Worm (Caenorhabditis elegans) whole organism, L4 larva: Measurements from ENCODE around the gene lact-8.

Experiments
- R02D3.7 ChIP-seq: fragments of 150-350 bp; sonication (generic microtip); optimal IDR thresholded peaks from 3 replicates; lab custom pipeline; 2014; ENCODE audit warnings: missing biosample characterization, missing genetic modification characterization
- T20F7.1 ChIP-seq: fragments of 200-800 bp; sonication (Bioruptor generic); optimal IDR thresholded peaks from 2 replicates; lab custom pipeline; 2018; ENCODE audit warnings: mild to moderate bottlenecking, missing genetic modification characterization, missing compliant biosample characterization
- T26A8.4 ChIP-seq: fragments of 200-800 bp; sonication (Bioruptor generic); IDR thresholded peaks from 2 replicates; pipeline ENCODE4 v1.3.6; 2022; ENCODE audit warnings: missing genetic modification characterization, missing compliant biosample characterization
- Y5F2A.4 ChIP-seq: fragments of 200-800 bp; sonication (Bioruptor generic); optimal IDR thresholded peaks from 2 replicates; lab custom pipeline; 2018; ENCODE audit warnings: mild to moderate bottlenecking, missing genetic modification characterization, missing compliant biosample characterization
- aha-1 ChIP-seq: fragments of 150-350 bp; peaks from one replicate; lab custom pipeline; 2014; ENCODE audit warnings: missing biosample characterization, missing genetic modification characterization
- aly-2 ChIP-seq: sonication (generic microtip); optimal IDR thresholded peaks from 2 replicates; lab custom pipeline; 2018; ENCODE audit warnings: missing biosample characterization, missing genetic modification characterization
- ama-1 ChIP-seq: fragments of 150-350 bp; optimal IDR thresholded peaks from 2 replicates; lab custom pipeline; 2014; ENCODE audit warnings: inconsistent platforms, mixed read lengths
- arid-1 ChIP-seq: fragments of 200-800 bp; sonication (Bioruptor generic); conservative IDR thresholded peaks from 2 replicates; pipeline ENCODE4 v1.3.6; 2022; ENCODE audit warnings: missing genetic modification reagents, missing genetic modification characterization, missing compliant biosample characterization
- ceh-44 ChIP-seq: fragments of 200-800 bp; sonication (Bioruptor generic); IDR thresholded peaks from 2 replicates; pipeline ENCODE4 v1.3.6; 2022; ENCODE audit warnings: missing genetic modification reagents, missing genetic modification characterization, missing compliant biosample characterization
- ces-1 ChIP-seq: fragments of 150-350 bp; sonication (generic microtip); optimal IDR thresholded peaks from 4 replicates; lab custom pipeline; 2014; ENCODE audit warnings: missing biosample characterization, missing genetic modification reagents, missing genetic modification characterization
- cey-2 ChIP-seq: sonication (generic microtip); optimal IDR thresholded peaks from 3 replicates; lab custom pipeline; 2017; ENCODE audit warnings: missing genetic modification characterization, mild to moderate bottlenecking, missing compliant biosample characterization, antibody characterized with exemption, borderline replicate concordance; ENCODE audit not compliant: insufficient read depth
- ctbp-1 ChIP-seq: fragments of 200-800 bp; sonication (Bioruptor generic); IDR thresholded peaks from 2 replicates; pipeline ENCODE4 v1.3.6; 2022; ENCODE audit warnings: missing genetic modification reagents, missing genetic modification characterization, missing compliant biosample characterization
- daf-12 ChIP-seq: fragments of 150-350 bp; optimal IDR thresholded peaks from 2 replicates; lab custom pipeline; 2014; ENCODE audit warnings: missing biosample characterization, missing genetic modification reagents, missing genetic modification characterization
- daf-16 ChIP-seq, 3 experiments: sonication (generic microtip); optimal IDR thresholded peaks; 2 replicates each; lab custom pipeline; 2016 to 2017; ENCODE audit warnings: missing genetic modification characterization in 3 of 3, missing genetic modification reagents in 3 of 3, mild to moderate bottlenecking in 2 of 3, missing compliant biosample characterization in 2 of 3, missing biosample characterization in 1 of 3, moderate library complexity in 1 of 3
- dmd-6 ChIP-seq: fragments of 200-800 bp; sonication (Bioruptor generic); IDR thresholded peaks from 2 replicates; pipeline ENCODE4 v1.3.6; 2022; ENCODE audit warnings: missing genetic modification reagents, missing genetic modification characterization, missing compliant biosample characterization
- dmd-8 ChIP-seq: fragments of 200-800 bp; sonication (Bioruptor generic); IDR thresholded peaks from 2 replicates; pipeline ENCODE4 v1.3.6; 2022; ENCODE audit warnings: missing genetic modification characterization, missing compliant biosample characterization
- dmd-9 ChIP-seq: fragments of 200-800 bp; sonication (Bioruptor generic); IDR thresholded peaks from 2 replicates; pipeline ENCODE4 v1.3.6; 2022; ENCODE audit warnings: missing genetic modification reagents, missing genetic modification characterization, missing compliant biosample characterization
- egl-27 ChIP-seq: sonication (generic microtip); optimal IDR thresholded peaks from 3 replicates; lab custom pipeline; 2017; ENCODE audit warnings: missing biosample characterization, missing genetic modification reagents, missing genetic modification characterization
- hif-1 ChIP-seq, 2 experiments: sonication (generic microtip); optimal IDR thresholded peaks; 2 replicates each; lab custom pipeline; 2016 to 2017; ENCODE audit warnings: missing compliant biosample characterization in 2 of 2, missing genetic modification characterization in 2 of 2, missing genetic modification reagents in 2 of 2, missing genotype in 2 of 2, mild to moderate bottlenecking in 1 of 2
- hlh-11 ChIP-seq: fragments of 200-800 bp; sonication (Bioruptor generic); optimal IDR thresholded peaks from 2 replicates; lab custom pipeline; 2018; ENCODE audit warnings: mild to moderate bottlenecking, missing genetic modification characterization, missing compliant biosample characterization
- hmg-1.1 ChIP-seq: fragments of 200-800 bp; sonication (Bioruptor generic); IDR thresholded peaks from 2 replicates; pipeline ENCODE4 v1.3.6; 2022; ENCODE audit warnings: missing genetic modification reagents, missing genetic modification characterization, missing compliant biosample characterization
- lim-7 ChIP-seq: fragments of 200-800 bp; sonication (Bioruptor generic); IDR thresholded peaks from 2 replicates; pipeline ENCODE4 v1.3.6; 2022; ENCODE audit warnings: missing genetic modification characterization, missing compliant biosample characterization
- lin-1 ChIP-seq: fragments of 200-800 bp; sonication (Bioruptor generic); IDR thresholded peaks from 2 replicates; pipeline ENCODE4 v1.3.6; 2022; ENCODE audit warnings: missing genetic modification reagents, missing genetic modification characterization, missing compliant biosample characterization
- lin-13 ChIP-seq: fragments of 150-350 bp; optimal IDR thresholded peaks from 2 replicates; lab custom pipeline; 2014; ENCODE audit warnings: missing biosample characterization, missing genetic modification reagents, missing genetic modification characterization
- lin-39 ChIP-seq: fragments of 150-350 bp; optimal IDR thresholded peaks from 2 replicates; lab custom pipeline; 2014; ENCODE audit warnings: missing biosample characterization, missing genetic modification reagents, missing genetic modification characterization
- lsy-2 ChIP-seq, 2 experiments: fragments of 150-350 bp in 1 of 2; sonication (generic microtip) in 1 of 2; optimal IDR thresholded peaks; 2 replicates each; lab custom pipeline; 2014 to 2017; ENCODE audit warnings: missing biosample characterization in 2 of 2, missing genetic modification characterization in 2 of 2
- mes-2 ChIP-seq: sonication (generic microtip); optimal IDR thresholded peaks from 2 replicates; lab custom pipeline; 2016; ENCODE audit warnings: missing genotype, mild to moderate bottlenecking, missing genetic modification characterization, missing compliant biosample characterization; ENCODE audit not compliant: poor library complexity, severe bottlenecking
- nhr-10 ChIP-seq: fragments of 150-350 bp; optimal IDR thresholded peaks from 2 replicates; lab custom pipeline; 2014; ENCODE audit warnings: missing biosample characterization, missing genetic modification characterization
- nhr-11 ChIP-seq: fragments of 150-350 bp; optimal IDR thresholded peaks from 2 replicates; lab custom pipeline; 2014; ENCODE audit warnings: missing biosample characterization, missing genetic modification characterization
- nhr-28 ChIP-seq: fragments of 150-350 bp; optimal IDR thresholded peaks from 2 replicates; lab custom pipeline; 2014; ENCODE audit warnings: missing biosample characterization, missing genetic modification characterization
- nhr-42 ChIP-seq: fragments of 200-800 bp; sonication (Bioruptor generic); IDR thresholded peaks from 2 replicates; pipeline ENCODE4 v1.3.6; 2022; ENCODE audit warnings: missing genetic modification characterization, missing compliant biosample characterization
- nhr-76 ChIP-seq: fragments of 150-350 bp; optimal IDR thresholded peaks from 2 replicates; lab custom pipeline; 2014; ENCODE audit warnings: missing biosample characterization, missing genetic modification characterization
- nhr-77 ChIP-seq: fragments of 150-350 bp; optimal IDR thresholded peaks from 2 replicates; lab custom pipeline; 2014; ENCODE audit warnings: missing biosample characterization, missing genetic modification characterization
- pqm-1 ChIP-seq: sonication (generic microtip); optimal IDR thresholded peaks from 2 replicates; lab custom pipeline; 2017; ENCODE audit warnings: missing biosample characterization, missing genetic modification characterization
- sdz-12 ChIP-seq: fragments of 200-800 bp; sonication (Bioruptor generic); optimal IDR thresholded peaks from 2 replicates; lab custom pipeline; 2018; ENCODE audit warnings: mild to moderate bottlenecking, missing genetic modification characterization, missing compliant biosample characterization
- set-16 ChIP-seq: fragments of 200-800 bp; sonication (Bioruptor generic); IDR thresholded peaks from 2 replicates; pipeline ENCODE4 v1.3.6; 2022; ENCODE audit warnings: missing genetic modification reagents, missing genetic modification characterization, missing compliant biosample characterization
- snpc-4 ChIP-seq: fragments of 150-350 bp; optimal IDR thresholded peaks from 2 replicates; lab custom pipeline; 2014; ENCODE audit warnings: missing biosample characterization, missing genetic modification characterization
- spr-1 ChIP-seq: sonication (generic microtip); optimal IDR thresholded peaks from 2 replicates; lab custom pipeline; 2016; ENCODE audit warnings: mild to moderate bottlenecking, missing genetic modification characterization, missing compliant biosample characterization
- spr-3 ChIP-seq: fragments of 200-800 bp; sonication (Bioruptor generic); optimal IDR thresholded peaks from 2 replicates; lab custom pipeline; 2018; ENCODE audit warnings: mild to moderate bottlenecking, missing genetic modification characterization, missing compliant biosample characterization
- tag-97 ChIP-seq: fragments of 200-800 bp; sonication (Bioruptor generic); IDR thresholded peaks from 2 replicates; pipeline ENCODE4 v1.3.6; 2022; ENCODE audit warnings: missing genetic modification characterization, missing compliant biosample characterization
- unc-39 ChIP-seq: sonication (generic microtip); optimal IDR thresholded peaks from 2 replicates; lab custom pipeline; 2017; ENCODE audit warnings: missing biosample characterization, missing genetic modification characterization
- unc-62 ChIP-seq, 3 experiments: fragments of 150-350 bp in 1 of 3; sonication (generic microtip); optimal IDR thresholded peaks in 2 of 3; peaks in 1 of 3; 1 replicate in 1 of 3; 2 replicates in 2 of 3; lab custom pipeline; 2014 to 2017; ENCODE audit warnings: missing biosample characterization in 3 of 3, missing genetic modification characterization in 3 of 3, missing genetic modification reagents in 3 of 3, missing genotype in 1 of 3
- zfp-2 ChIP-seq: sonication (generic microtip); optimal IDR thresholded peaks from 2 replicates; lab custom pipeline; 2016; ENCODE audit warnings: mild to moderate bottlenecking, missing genetic modification characterization, missing compliant biosample characterization
- zip-2 ChIP-seq: fragments of 150-350 bp; optimal IDR thresholded peaks from 2 replicates; lab custom pipeline; 2014; ENCODE audit warnings: missing biosample characterization, missing genetic modification characterization
- ztf-7 ChIP-seq: fragments of 150-350 bp; optimal IDR thresholded peaks from 2 replicates; lab custom pipeline; 2014; ENCODE audit warnings: missing biosample characterization, missing genetic modification characterization

lact-8 gene

ce11 chrV:11082475-11082874 is 10.9 kb downstream of the lact-8 start (continued):
- TF ChIP-seq ctbp-1 (GFP tag; lab: Robert Waterston, UW) (no peak), unc-62 (GFP tag; optimal IDR thresholded peaks at IDR 0.05 in 1 of 2; lab: Kevin White, UChicago) (peak in 1 of 2 experiments; percentile 94), unc-62 (tag; optimal IDR thresholded peaks at IDR 0.05; lab: Kevin White, UChicago) (no peak), aly-2 (tag; lab: Kevin White, UChicago) (no peak), lsy-2 (tag; optimal IDR thresholded peaks at IDR 0.05; lab: Kevin White, UChicago) (peak; percentile 13 to 36), dmd-8 (GFP tag; lab: Robert Waterston, UW) (0 out of 2 replicates have a peak, but pooled peaks have one; percentile 9), dmd-9 (GFP tag; lab: Robert Waterston, UW) (peak; percentile 44; the same call in 1 of the 2 replicates), ces-1 (GFP tag; lab: Kevin White, UChicago) (no peak), lim-7 (GFP tag; lab: Robert Waterston, UW) (no peak), sdz-12 (GFP tag; lab: Kevin White, UChicago) (peak; percentile 21), nhr-11 (tag; lab: Kevin White, UChicago) (peak; percentile 73), cey-2 (no peak), lin-39 (tag; lab: Kevin White, UChicago) (no peak), T26A8.4 (GFP tag; lab: Robert Waterston, UW) (peak; percentile 58), spr-1 (tag; lab: Kevin White, UChicago) (no peak), lin-13 (GFP tag; lab: Kevin White, UChicago) (peak; percentile 16)

ce11 chrV:11080345-11081102 is 12.9 kb downstream of the lact-8 start, which contains the start of gene act-1:
act-1 (plus strand) TSS chrV:11081052.
- peak; percentile 6 for TF ChIP-seq nhr-77
- no peak for TF ChIP-seq nhr-42 (GFP tag; lab: Robert Waterston, UW)
- peak; percentile 34 for TF ChIP-seq hlh-11 (tag; lab: Kevin White, UChicago)
- TF ChIP-seq tag-97 (GFP tag; lab: Robert Waterston, UW), result no peak
- TF ChIP-seq nhr-76 (tag; lab: Kevin White, UChicago), result no peak
- no peak for TF ChIP-seq aha-1 (tag; lab: Kevin White, UChicago)
- 0 out of 2 replicates have a peak, but pooled peaks have one; percentile 33 for TF ChIP-seq hmg-1.1 (GFP tag; lab: Robert Waterston, UW)
- no peak for TF ChIP-seq zfp-2 (tag; lab: Kevin White, UChicago)
- TF ChIP-seq ceh-44 (GFP tag; lab: Robert Waterston, UW), result no peak
- TF ChIP-seq zip-2, result no peak
- TF ChIP-seq snpc-4 (tag; lab: Kevin White, UChicago), result no peak
- no peak for TF ChIP-seq Y5F2A.4 (GFP tag; lab: Kevin White, UChicago)
- TF ChIP-seq R02D3.7 (tag; lab: Kevin White, UChicago), result no peak
- peak; percentile 66 for TF ChIP-seq nhr-28 (tag; lab: Kevin White, UChicago)
- TF ChIP-seq spr-3 (GFP tag; lab: Kevin White, UChicago), result no peak
- no peak for TF ChIP-seq T20F7.1
- TF ChIP-seq dmd-6 (GFP tag; lab: Robert Waterston, UW), result 0 out of 2 replicates have a peak, but pooled peaks have one; percentile 41
- no peak for TF ChIP-seq hif-1 (tag; optimal IDR thresholded peaks at IDR 0.05; lab: Kevin White, UChicago)
- TF ChIP-seq ctbp-1 (GFP tag; lab: Robert Waterston, UW), result 0 out of 2 replicates have a peak, but pooled peaks have one; percentile 61
- peak in 1 of 2 experiments; percentile 54 for TF ChIP-seq unc-62 (GFP tag; optimal IDR thresholded peaks at IDR 0.05 in 1 of 2; lab: Kevin White, UChicago)
- TF ChIP-seq unc-62 (tag; optimal IDR thresholded peaks at IDR 0.05; lab: Kevin White, UChicago), result no peak
- no peak for TF ChIP-seq ztf-7
- TF ChIP-seq ama-1 (lab: Kevin White, UChicago), result peak; percentile 5
- 0 out of 2 replicates have a peak, but pooled peaks have one; percentile 4 for TF ChIP-seq arid-1 (GFP tag; lab: Robert Waterston, UW)
- TF ChIP-seq daf-16 (GFP tag; optimal IDR thresholded peaks at IDR 0.05; lab: Kevin White, UChicago), result peak in 1 of 2 experiments; percentile 95
- TF ChIP-seq daf-16 (tag; optimal IDR thresholded peaks at IDR 0.05; lab: Kevin White, UChicago), result no peak
- peak; percentile 95 for TF ChIP-seq pqm-1 (tag; lab: Kevin White, UChicago)
- TF ChIP-seq nhr-11 (tag; lab: Kevin White, UChicago), result peak; percentile 73
- TF ChIP-seq egl-27 (tag; lab: Kevin White, UChicago), result no peak
- TF ChIP-seq unc-39 (tag; lab: Kevin White, UChicago), result no peak
- TF ChIP-seq daf-12, result no peak
- TF ChIP-seq nhr-10 (tag; lab: Kevin White, UChicago), result no peak
- TF ChIP-seq set-16 (GFP tag; lab: Robert Waterston, UW), result 0 out of 2 replicates have a peak, but pooled peaks have one; percentile 13
- TF ChIP-seq lim-7 (GFP tag; lab: Robert Waterston, UW), result no peak
- TF ChIP-seq lin-1 (GFP tag; lab: Robert Waterston, UW), result no peak
- no peak for TF ChIP-seq dmd-9 (GFP tag; lab: Robert Waterston, UW)
- TF ChIP-seq lin-39 (tag; lab: Kevin White, UChicago), result no peak
- no peak for TF ChIP-seq mes-2
- no peak for TF ChIP-seq T26A8.4 (GFP tag; lab: Robert Waterston, UW)
